Fruit fly (Drosophila melanogaster) whole organism, embryonic: ENCODE measurements around the gene CG33489.

ENCODE experiments used
- CG10274 ChIP-seq: fragments of 200-800 bp; sonication (Bioruptor generic); optimal IDR thresholded peaks from 3 replicates; lab custom pipeline; 2017; ENCODE audit warnings: missing biosample characterization, mild to moderate bottlenecking, missing genetic modification characterization
- CG10431 ChIP-seq: fragments of 200-800 bp; sonication (Bioruptor generic); optimal IDR thresholded peaks from 3 replicates; lab custom pipeline; 2018; ENCODE audit warnings: missing biosample characterization, mild to moderate bottlenecking, missing genetic modification characterization
- CG11696 ChIP-seq: fragments of 200-800 bp; sonication (Bioruptor generic); IDR thresholded peaks from 2 replicates; pipeline ENCODE4 v1.3.6; 2022; ENCODE audit warnings: missing biosample characterization, missing genetic modification characterization
- CG12299 ChIP-seq: fragments of 200-800 bp; sonication (Bioruptor generic); optimal IDR thresholded peaks from 2 replicates; lab custom pipeline; 2018; ENCODE audit warnings: missing biosample characterization, mild to moderate bottlenecking, missing genetic modification characterization
- CG12744 ChIP-seq: fragments of 200-800 bp; sonication (Bioruptor generic); optimal IDR thresholded peaks from 2 replicates; lab custom pipeline; 2016; ENCODE audit warnings: missing biosample characterization, missing genetic modification characterization
- CG14667 ChIP-seq: fragments of 200-800 bp; sonication (Bioruptor generic); IDR thresholded peaks from 2 replicates; pipeline ENCODE4 v1.3.6; 2022; ENCODE audit warnings: missing biosample characterization, missing genetic modification characterization
- CG14860 ChIP-seq: fragments of 200-800 bp; sonication (Bioruptor generic); IDR thresholded peaks from 3 replicates; pipeline ENCODE4 v1.3.6; 2022; ENCODE audit warnings: missing biosample characterization, missing genetic modification characterization; ENCODE audit not compliant: partially characterized antibody
- CG15601 ChIP-seq: fragments of 200-800 bp; sonication (Bioruptor generic); optimal IDR thresholded peaks from 3 replicates; lab custom pipeline; 2019; ENCODE audit warnings: missing biosample characterization, mild to moderate bottlenecking, missing genetic modification characterization, moderate library complexity
- CG1647 ChIP-seq: fragments of 200-800 bp; sonication (Bioruptor generic); optimal IDR thresholded peaks from 3 replicates; lab custom pipeline; 2016; ENCODE audit warnings: missing biosample characterization, missing genetic modification characterization
- CG18011 ChIP-seq: fragments of 200-800 bp; sonication (Bioruptor generic); optimal IDR thresholded peaks from 2 replicates; lab custom pipeline; 2017; ENCODE audit warnings: missing biosample characterization, missing genetic modification characterization, mild to moderate bottlenecking, moderate library complexity, missing genotype
- CG1832 ChIP-seq: fragments of 200-800 bp; sonication (Bioruptor generic); optimal IDR thresholded peaks from 2 replicates; lab custom pipeline; 2017; ENCODE audit warnings: missing biosample characterization, mild to moderate bottlenecking, missing genetic modification characterization, inconsistent platforms
- CG3065 ChIP-seq: fragments of 200-800 bp; sonication (Bioruptor generic); optimal IDR thresholded peaks from 2 replicates; lab custom pipeline; 2016; ENCODE audit warnings: missing biosample characterization, missing genetic modification characterization
- CG31224 ChIP-seq: fragments of 200-800 bp; sonication (Bioruptor generic); IDR thresholded peaks from 2 replicates; pipeline ENCODE4 v1.3.6; 2022; ENCODE audit warnings: missing biosample characterization, missing genetic modification characterization
- CG3281 ChIP-seq: fragments of 200-800 bp; sonication (Bioruptor generic); optimal IDR thresholded peaks from 3 replicates; lab custom pipeline; 2017; ENCODE audit warnings: missing biosample characterization, mild to moderate bottlenecking, missing genetic modification characterization
- CG42726 ChIP-seq: fragments of 200-800 bp; sonication (Bioruptor generic); IDR thresholded peaks from 2 replicates; pipeline ENCODE4 v1.3.6; 2022; ENCODE audit warnings: missing biosample characterization, missing genetic modification characterization; ENCODE audit not compliant: partially characterized antibody
- CG6254 ChIP-seq: fragments of 200-800 bp; sonication (Bioruptor generic); optimal IDR thresholded peaks from 3 replicates; lab custom pipeline; 2017; ENCODE audit warnings: mild to moderate bottlenecking, missing biosample characterization, missing genetic modification reagents, missing genetic modification characterization
- CG6272 ChIP-seq: fragments of 200-800 bp; sonication (Bioruptor generic); IDR thresholded peaks from 2 replicates; pipeline ENCODE4 v1.3.6; 2022; ENCODE audit warnings: missing biosample characterization, missing genetic modification characterization
- CG6854 ChIP-seq: fragments of 200-800 bp; sonication (Bioruptor generic); optimal IDR thresholded peaks from 3 replicates; lab custom pipeline; 2017; ENCODE audit warnings: missing biosample characterization, mild to moderate bottlenecking, missing genetic modification characterization
- CG8089 ChIP-seq: fragments of 200-800 bp; sonication (Bioruptor generic); optimal IDR thresholded peaks from 3 replicates; lab custom pipeline; 2016; ENCODE audit warnings: missing biosample characterization, missing genetic modification characterization
- CG8388 ChIP-seq: fragments of 200-800 bp; sonication (Bioruptor generic); optimal IDR thresholded peaks from 2 replicates; lab custom pipeline; 2019; ENCODE audit warnings: missing biosample characterization, mild to moderate bottlenecking, missing genetic modification characterization, moderate library complexity
- CG9876 ChIP-seq: fragments of 200-800 bp; sonication (Bioruptor generic); optimal IDR thresholded peaks from 2 replicates; lab custom pipeline; 2016; ENCODE audit warnings: missing biosample characterization, missing genetic modification characterization
- Dad ChIP-seq: fragments of 200-800 bp; sonication (Bioruptor generic); optimal IDR thresholded peaks from 3 replicates; lab custom pipeline; 2016; ENCODE audit warnings: missing biosample characterization, missing genetic modification characterization
- Doc3 ChIP-seq: fragments of 200-800 bp; sonication (Bioruptor generic); IDR thresholded peaks from 3 replicates; pipeline ENCODE4 v1.3.6; 2022; ENCODE audit warnings: missing biosample characterization, missing genetic modification characterization; ENCODE audit not compliant: partially characterized antibody
- Eip74EF ChIP-seq, 2 experiments: fragments of 200-800 bp in 1 of 2; fragments of >200 bp in 1 of 2; sonication (Bioruptor generic) in 1 of 2; optimal IDR thresholded peaks; 2 replicates each; lab custom pipeline; 2017 to 2019; ENCODE audit warnings: missing biosample characterization in 2 of 2, missing genetic modification characterization in 2 of 2, mild to moderate bottlenecking in 1 of 2, moderate library complexity in 1 of 2
- Elba2 ChIP-seq: fragments of 200-800 bp; sonication (Bioruptor generic); optimal IDR thresholded peaks from 3 replicates; lab custom pipeline; 2016; ENCODE audit warnings: missing biosample characterization, missing genetic modification characterization
- Ets65A ChIP-seq: fragments of 200-800 bp; sonication (Bioruptor generic); peaks from one replicate; lab custom pipeline; 2016; ENCODE audit warnings: missing biosample characterization, missing genetic modification characterization
- Gug ChIP-seq: fragments of 200-800 bp; sonication (Bioruptor generic); IDR thresholded peaks from 4 replicates; pipeline ENCODE4 v1.3.6; 2022; ENCODE audit warnings: missing biosample characterization, missing genetic modification characterization
- Hr39 ChIP-seq: fragments of >200 bp; optimal IDR thresholded peaks from 2 replicates; lab custom pipeline; 2017
- Mrtf ChIP-seq: fragments of 200-800 bp; sonication (Bioruptor generic); IDR thresholded peaks from 3 replicates; pipeline ENCODE4 v1.3.6; 2022; ENCODE audit warnings: missing biosample characterization, missing genetic modification characterization
- Rfx ChIP-seq: fragments of 200-800 bp; sonication (Bioruptor generic); IDR thresholded peaks from 2 replicates; pipeline ENCODE4 v1.3.6; 2022; ENCODE audit warnings: missing biosample characterization, missing genetic modification characterization
- Six4 ChIP-seq: fragments of 200-800 bp; sonication (Bioruptor generic); optimal IDR thresholded peaks from 2 replicates; lab custom pipeline; 2016; ENCODE audit warnings: missing biosample characterization, missing genetic modification characterization
- amos ChIP-seq: fragments of 200-800 bp; sonication (Bioruptor generic); IDR thresholded peaks from 2 replicates; pipeline ENCODE4 v1.3.6; 2022; ENCODE audit warnings: missing biosample characterization, missing genetic modification characterization; ENCODE audit not compliant: partially characterized antibody
- ase ChIP-seq: fragments of 200-800 bp; sonication (Bioruptor generic); IDR thresholded peaks from 3 replicates; pipeline ENCODE4 v1.3.6; 2022; ENCODE audit warnings: missing biosample characterization, missing genetic modification characterization
- crol ChIP-seq: fragments of 200-800 bp; sonication (Bioruptor generic); IDR thresholded peaks from 2 replicates; pipeline ENCODE4 v1.3.6; 2022; ENCODE audit warnings: missing biosample characterization, missing genetic modification characterization
- en ChIP-seq: fragments of 200-800 bp; sonication (Bioruptor generic); optimal IDR thresholded peaks from 2 replicates; lab custom pipeline; 2016; ENCODE audit warnings: missing biosample characterization, missing genetic modification characterization
- jigr1 ChIP-seq: fragments of 200-800 bp; sonication (Bioruptor generic); IDR thresholded peaks from 3 replicates; pipeline ENCODE4 v1.3.6; 2022; ENCODE audit warnings: missing biosample characterization, missing genetic modification characterization
- kay ChIP-seq: fragments of 200-800 bp; sonication (Bioruptor generic); optimal IDR thresholded peaks from 2 replicates; lab custom pipeline; 2016; ENCODE audit warnings: missing biosample characterization, missing genetic modification characterization
- kni ChIP-seq: fragments of 200-800 bp; sonication (Bioruptor generic); optimal IDR thresholded peaks from 3 replicates; lab custom pipeline; 2017; ENCODE audit warnings: mild to moderate bottlenecking, missing biosample characterization, missing genetic modification reagents, missing genetic modification characterization
- lbe ChIP-seq: fragments of 200-800 bp; sonication (Bioruptor generic); optimal IDR thresholded peaks from 2 replicates; lab custom pipeline; 2016; ENCODE audit warnings: missing biosample characterization, mild to moderate bottlenecking, missing genetic modification characterization
- otp ChIP-seq: fragments of 200-800 bp; sonication (Bioruptor generic); IDR thresholded peaks from 3 replicates; pipeline ENCODE4, ENCODE4 v1.3.6; 2022; ENCODE audit warnings: missing biosample characterization, missing genetic modification characterization
- pan ChIP-seq, 4 experiments: fragments of >200 bp in 3 of 4; fragments of 200-800 bp in 1 of 4; sonication (Bioruptor generic) in 1 of 4; optimal IDR thresholded peaks in 3 of 4; IDR thresholded peaks in 1 of 4; 2 replicates each; pipeline versions ENCODE4 v1.3.6 to Lab custom; 2017 to 2022; ENCODE audit warnings: missing biosample characterization in 2 of 4, missing genetic modification characterization in 2 of 4, mixed read lengths in 1 of 4
- repo ChIP-seq: fragments of 200-800 bp; sonication (Bioruptor generic); optimal IDR thresholded peaks from 2 replicates; lab custom pipeline; 2016; ENCODE audit warnings: missing biosample characterization, missing genetic modification characterization
- schlank ChIP-seq: fragments of 200-800 bp; sonication (Bioruptor generic); optimal IDR thresholded peaks from 2 replicates; lab custom pipeline; 2018; ENCODE audit warnings: missing biosample characterization, mild to moderate bottlenecking, missing genetic modification characterization
- scrt ChIP-seq: fragments of 200-800 bp; sonication (Bioruptor generic); optimal IDR thresholded peaks from 2 replicates; lab custom pipeline; 2018; ENCODE audit warnings: missing biosample characterization, mild to moderate bottlenecking, missing genetic modification characterization, moderate library complexity
- sima ChIP-seq: fragments of 200-800 bp; sonication (Bioruptor generic); optimal IDR thresholded peaks from 2 replicates; lab custom pipeline; 2016; ENCODE audit warnings: missing biosample characterization, missing genetic modification characterization
- toy ChIP-seq: fragments of 200-800 bp; sonication (Bioruptor generic); IDR thresholded peaks from 2 replicates; pipeline ENCODE4 v1.3.6; 2022; ENCODE audit warnings: missing biosample characterization, missing genetic modification characterization
- twi ChIP-seq: fragments of 200-800 bp; optimal IDR thresholded peaks from 2 replicates; lab custom pipeline; 2019; ENCODE audit warnings: missing biosample characterization, mild to moderate bottlenecking, missing genetic modification characterization, moderate library complexity
- unc-4 ChIP-seq: fragments of 200-800 bp; sonication (Bioruptor generic); IDR thresholded peaks from 2 replicates; pipeline ENCODE4 v1.3.6; 2022; ENCODE audit warnings: missing biosample characterization, missing genetic modification characterization; ENCODE audit not compliant: partially characterized antibody

CG33489 gene

dm6 chr3L:11561946-11562760 is 14.7 kb downstream of the CG33489 start, which contains the start of the genes CG7394 and Mob2 (continued):
- TF ChIP-seq CG15601 (tag; lab: Kevin White, UChicago), result peak; percentile 83
- TF ChIP-seq Rfx, result peak; percentile 94
- peak; percentile 73 for TF ChIP-seq Dad (GFP tag; lab: Kevin White, UChicago)
- TF ChIP-seq en (GFP tag; lab: Kevin White, UChicago), result no peak
- peak; percentile 80 for TF ChIP-seq repo (GFP tag; lab: Kevin White, UChicago)
- peak; percentile 80 for TF ChIP-seq twi (tag; lab: Kevin White, UChicago)
- TF ChIP-seq CG18011 (GFP tag; lab: Kevin White, UChicago), result peak; percentile 81
- peak; percentile 42 for TF ChIP-seq sima (GFP tag; lab: Kevin White, UChicago)
- TF ChIP-seq lbe (GFP tag; lab: Kevin White, UChicago), result peak; percentile 88
- TF ChIP-seq kay (GFP tag; lab: Kevin White, UChicago), result peak; percentile 84
- peak; percentile 87 for TF ChIP-seq toy
- peak; percentile 84 for TF ChIP-seq CG31224 (GFP tag; lab: Robert Waterston, UW)
- peak; percentile 80; the same call in 1 of the 2 replicates for TF ChIP-seq amos (GFP tag; lab: Robert Waterston, UW)
- TF ChIP-seq CG1647 (GFP tag; lab: Kevin White, UChicago), result peak; percentile 76
- TF ChIP-seq Elba2, result peak; percentile 64
- TF ChIP-seq scrt (GFP tag; lab: Kevin White, UChicago), result peak; percentile 64
- peak; percentile 58 for TF ChIP-seq CG9876 (GFP tag; lab: Kevin White, UChicago)
- TF ChIP-seq CG6254 (GFP tag; lab: Kevin White, UChicago), result peak; percentile 62
- peak; percentile 93 for TF ChIP-seq Doc3 (GFP tag; lab: Robert Waterston, UW)
- no peak for TF ChIP-seq CG6854 (GFP tag; lab: Kevin White, UChicago)
- peak; percentile 75 for TF ChIP-seq CG3065
- peak; percentile 65 for TF ChIP-seq schlank (tag; lab: Kevin White, UChicago)
- peak; percentile 81 for TF ChIP-seq CG8388 (GFP tag; lab: Kevin White, UChicago)
- TF ChIP-seq CG1832 (GFP tag; lab: Kevin White, UChicago), result no peak
- TF ChIP-seq CG8089 (GFP tag; lab: Kevin White, UChicago), result peak; percentile 37
- peak; percentile 44 for TF ChIP-seq CG10431
- peak; percentile 84 for TF ChIP-seq CG6272
- peak; percentile 95 for TF ChIP-seq Ets65A (GFP tag; lab: Kevin White, UChicago)
- TF ChIP-seq Eip74EF (GFP tag; optimal IDR thresholded peaks at IDR 0.05; lab: Kevin White, UChicago), result peak in 1 of 2 experiments; percentile 70
- peak; percentile 81 for TF ChIP-seq CG14667 (GFP tag; lab: Robert Waterston, UW)
- peak; percentile 94 for TF ChIP-seq Hr39 (lab: Kevin White, UChicago)
- TF ChIP-seq CG14860 (GFP tag; lab: Robert Waterston, UW), result peak; percentile 83
- TF ChIP-seq CG10274 (GFP tag; lab: Kevin White, UChicago), result peak; percentile 58
- TF ChIP-seq CG11696 (GFP tag; lab: Robert Waterston, UW), result peak; percentile 52; the same call in 1 of the 2 replicates
- TF ChIP-seq jigr1 (GFP tag; lab: Robert Waterston, UW), result peak; percentile 53; the same call in 1 of the 3 replicates
- TF ChIP-seq unc-4 (GFP tag; lab: Robert Waterston, UW), result peak; percentile 87
- TF ChIP-seq crol (GFP tag; lab: Robert Waterston, UW), result no peak; the same call in 1 of the 2 replicates
- peak; percentile 84 for TF ChIP-seq CG12299 (tag; lab: Kevin White, UChicago)
- TF ChIP-seq otp (GFP tag; lab: Robert Waterston, UW), result peak; percentile 79; the same call in 2 of the 3 replicates
- TF ChIP-seq CG42726 (GFP tag; lab: Robert Waterston, UW), result no peak; the same call in 1 of the 2 replicates
- peak; percentile 78 for TF ChIP-seq Mrtf
- peak; percentile 84 for TF ChIP-seq CG12744 (GFP tag; lab: Kevin White, UChicago)
- peak; percentile 90 for TF ChIP-seq Six4 (GFP tag; lab: Kevin White, UChicago)
- TF ChIP-seq kni (GFP tag; lab: Kevin White, UChicago), result peak; percentile 20
- no peak for TF ChIP-seq pan (optimal IDR thresholded peaks at IDR 0.05; lab: Kevin White, UChicago)
- TF ChIP-seq pan (GFP tag; optimal IDR thresholded peaks at IDR 0.05 in 1 of 2, IDR thresholded peaks at IDR 0.05 in 1 of 2), result peak; percentile 56 to 91
- peak; percentile 87; the same call in 3 of the 4 replicates for TF ChIP-seq Gug (GFP tag; lab: Robert Waterston, UW)
- TF ChIP-seq CG3281, result peak; percentile 87
- TF ChIP-seq ase (GFP tag; lab: Robert Waterston, UW), result peak; percentile 81
